Fruit fly (Drosophila melanogaster) S2 (cell line): Measurements from ENCODE around the gene mgr.

Experiments
- CG8478 ChIP-seq: fragments of >200 bp; optimal IDR thresholded peaks from 2 replicates; lab custom pipeline; 2018
- CTCF ChIP-seq, 2 experiments: fragments of >200 bp; optimal IDR thresholded peaks; 2 replicates each; lab custom pipeline; 2018

The mgr gene

dm6 chr3R:11370333-11370732 is 39.3 kb downstream of the mgr start:
- TF ChIP-seq CTCF (optimal IDR thresholded peaks at IDR 0.05; lab: Kevin White, UChicago): no peak
- no peak for TF ChIP-seq CG8478

- TF ChIP-seq CG8478 (no peak), CTCF (optimal IDR thresholded peaks at IDR 0.05; lab: Kevin White, UChicago) (no peak)
These were observed 40.9 kb downstream of the mgr start for dm6 chr3R:11368766-11369165.

- TF ChIP-seq CG8478 (no peak), CTCF (optimal IDR thresholded peaks at IDR 0.05; lab: Kevin White, UChicago) (no peak)
These were observed 43.4 kb downstream of the mgr start for dm6 chr3R:11366315-11366714.

dm6 chr3R:11363577-11363976 is 46.1 kb downstream of the mgr start:
- TF ChIP-seq CTCF (optimal IDR thresholded peaks at IDR 0.05; lab: Kevin White, UChicago) (no peak), CG8478 (no peak)

dm6 chr3R:11361906-11362305 is 47.8 kb downstream of the mgr start:
- TF ChIP-seq CG8478 (no peak), CTCF (optimal IDR thresholded peaks at IDR 0.05; lab: Kevin White, UChicago) (no peak)
